Worm (Caenorhabditis elegans) whole organism, early embryonic: ENCODE data around the gene srh-34.

Source experiments
- F13C5.2 ChIP-seq: sonication (generic microtip); optimal IDR thresholded peaks from 2 replicates; lab custom pipeline; 2017; ENCODE audit warnings: mild to moderate bottlenecking, missing genetic modification characterization, inconsistent platforms, missing compliant biosample characterization
- ama-1 ChIP-seq: fragments of 150-350 bp; optimal IDR thresholded peaks from 2 replicates; lab custom pipeline; 2014
- ceh-13 ChIP-seq: fragments of 200-800 bp; sonication (Bioruptor generic); optimal IDR thresholded peaks from 2 replicates; lab custom pipeline; 2018; ENCODE audit warnings: mild to moderate bottlenecking, missing genetic modification characterization, missing compliant biosample characterization
- flt-1 ChIP-seq: fragments of 200-800 bp; sonication (Bioruptor generic); IDR thresholded peaks from 2 replicates; pipeline ENCODE4 v1.3.6; 2022; ENCODE audit warnings: missing genetic modification characterization, missing compliant biosample characterization
- hmbx-1 ChIP-seq: sonication (generic microtip); optimal IDR thresholded peaks from 2 replicates; lab custom pipeline; 2016; ENCODE audit warnings: mild to moderate bottlenecking, missing genetic modification characterization, missing compliant biosample characterization
- pes-1 ChIP-seq: fragments of 200-800 bp; sonication (Bioruptor generic); IDR thresholded peaks from 2 replicates; pipeline ENCODE4 v1.3.6; 2022; ENCODE audit warnings: missing genetic modification reagents, missing genetic modification characterization, missing compliant biosample characterization
- scrt-1 ChIP-seq: fragments of 200-800 bp; sonication (Bioruptor generic); IDR thresholded peaks from 2 replicates; pipeline ENCODE4 v1.3.6; 2022; ENCODE audit warnings: missing genetic modification characterization, missing compliant biosample characterization
- tbx-37 ChIP-seq: fragments of 200-800 bp; sonication (Bioruptor generic); conservative IDR thresholded peaks from 2 replicates; pipeline ENCODE4 v1.3.6; 2022; ENCODE audit warnings: missing genetic modification reagents, missing genetic modification characterization, missing compliant biosample characterization
- tra-4 ChIP-seq: sonication (generic microtip); optimal IDR thresholded peaks from 2 replicates; lab custom pipeline; 2017; ENCODE audit warnings: missing genetic modification characterization, missing compliant biosample characterization

DNA sequence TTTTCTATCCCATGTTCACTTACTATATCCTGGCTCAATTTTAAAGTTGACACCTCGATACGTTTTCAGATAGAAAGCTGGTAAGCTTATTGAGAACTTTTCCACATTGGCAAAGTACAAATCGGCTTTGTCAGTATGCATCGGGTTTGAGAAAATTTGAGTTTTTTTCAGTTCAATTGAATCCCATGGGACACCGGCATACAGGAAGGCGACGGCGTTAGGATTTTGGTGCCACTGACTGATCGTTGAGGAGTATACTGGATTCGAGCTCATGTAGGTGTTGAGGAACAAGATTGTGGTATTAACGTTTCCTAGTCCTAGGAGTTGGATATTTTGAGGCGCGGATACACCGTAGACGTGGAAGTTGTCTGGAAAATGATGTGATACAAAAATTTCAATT is 33.7 kb downstream of the srh-34 start:
- no peak for TF ChIP-seq ama-1 (lab: Kevin White, UChicago)
- no peak for TF ChIP-seq scrt-1
- TF ChIP-seq hmbx-1 (tag; lab: Kevin White, UChicago): no peak
- no peak for TF ChIP-seq tbx-37 (GFP tag; lab: Robert Waterston, UW)
- TF ChIP-seq ceh-13 (GFP tag; lab: Kevin White, UChicago): no peak
- no peak for TF ChIP-seq pes-1 (GFP tag; lab: Robert Waterston, UW)
- TF ChIP-seq flt-1 (GFP tag; lab: Robert Waterston, UW): no peak
- no peak for TF ChIP-seq tra-4 (tag; lab: Kevin White, UChicago)
- TF ChIP-seq F13C5.2 (tag; lab: Kevin White, UChicago): no peak
